Fruit fly (Drosophila melanogaster) whole organism, embryonic: Measurements from ENCODE around the gene CG15390.

Source experiments
- Aef1 ChIP-seq: fragments of 200-800 bp; sonication (Bioruptor generic); IDR thresholded peaks from 3 replicates; pipeline ENCODE4 v1.3.6; 2022; ENCODE audit warnings: missing biosample characterization, missing genetic modification characterization
- CG10321 ChIP-seq: fragments of 200-800 bp; sonication (Bioruptor generic); IDR thresholded peaks from 2 replicates; pipeline ENCODE4 v1.3.6; 2022; ENCODE audit warnings: missing biosample characterization, missing genetic modification characterization
- CG11504 ChIP-seq: fragments of 200-800 bp; sonication (Bioruptor generic); optimal IDR thresholded peaks from 3 replicates; lab custom pipeline; 2019; ENCODE audit warnings: missing biosample characterization, mild to moderate bottlenecking, missing genetic modification characterization, moderate library complexity
- CG11695 ChIP-seq: fragments of 200-800 bp; sonication (Bioruptor generic); IDR thresholded peaks from 3 replicates; pipeline ENCODE4 v1.3.6; 2022; ENCODE audit warnings: missing biosample characterization, missing genetic modification characterization
- CG13424 ChIP-seq: fragments of 200-800 bp; sonication (Bioruptor generic); optimal IDR thresholded peaks from 2 replicates; lab custom pipeline; 2019; ENCODE audit warnings: missing biosample characterization, mild to moderate bottlenecking, missing genetic modification characterization, moderate library complexity
- CG17361 ChIP-seq: fragments of 200-800 bp; sonication (Bioruptor generic); IDR thresholded peaks from 3 replicates; pipeline ENCODE4 v1.3.6; 2022; ENCODE audit warnings: missing biosample characterization, missing genetic modification characterization
- CG1832 ChIP-seq: fragments of 200-800 bp; sonication (Bioruptor generic); optimal IDR thresholded peaks from 2 replicates; lab custom pipeline; 2017; ENCODE audit warnings: missing biosample characterization, mild to moderate bottlenecking, missing genetic modification characterization, inconsistent platforms
- CG18599 ChIP-seq: fragments of 200-800 bp; sonication (Bioruptor generic); optimal IDR thresholded peaks from 3 replicates; lab custom pipeline; 2017; ENCODE audit warnings: missing biosample characterization, missing genetic modification characterization, mild to moderate bottlenecking, moderate library complexity, missing genetic modification reagents
- CG2678 ChIP-seq: fragments of 200-800 bp; sonication (Bioruptor generic); optimal IDR thresholded peaks from 3 replicates; lab custom pipeline; 2019; ENCODE audit warnings: missing biosample characterization, mild to moderate bottlenecking, missing genetic modification characterization, moderate library complexity
- CG32532 ChIP-seq: fragments of 200-800 bp; sonication (Bioruptor generic); IDR thresholded peaks from 2 replicates; pipeline ENCODE4 v1.3.6; 2022; ENCODE audit warnings: missing biosample characterization, missing genetic modification characterization
- CG32772 ChIP-seq: fragments of 200-800 bp; sonication (Bioruptor generic); IDR thresholded peaks from 2 replicates; pipeline ENCODE4 v1.3.6; 2022; ENCODE audit warnings: missing biosample characterization, missing genetic modification characterization
- CG33213 ChIP-seq: fragments of 200-800 bp; sonication (Bioruptor generic); optimal IDR thresholded peaks from 3 replicates; lab custom pipeline; 2016; ENCODE audit warnings: missing biosample characterization, missing genetic modification characterization
- CG34422 ChIP-seq: fragments of 200-800 bp; sonication (Bioruptor generic); IDR thresholded peaks from 3 replicates; pipeline ENCODE4 v1.3.6; 2022; ENCODE audit warnings: missing biosample characterization, missing genetic modification characterization
- CG7556 ChIP-seq: fragments of 200-800 bp; sonication (Bioruptor generic); optimal IDR thresholded peaks from 2 replicates; lab custom pipeline; 2017; ENCODE audit warnings: missing biosample characterization, mild to moderate bottlenecking, missing genetic modification characterization
- CG7839 ChIP-seq: fragments of 200-800 bp; sonication (Bioruptor generic); optimal IDR thresholded peaks from 3 replicates; lab custom pipeline; 2018; ENCODE audit warnings: missing biosample characterization, mild to moderate bottlenecking, missing genetic modification characterization, moderate library complexity
- CG9609 ChIP-seq: fragments of 200-800 bp; sonication (Bioruptor generic); optimal IDR thresholded peaks from 3 replicates; lab custom pipeline; 2016; ENCODE audit warnings: missing biosample characterization, missing genetic modification characterization
- CG9817 ChIP-seq: fragments of 200-800 bp; sonication (Bioruptor generic); optimal IDR thresholded peaks from 2 replicates; lab custom pipeline; 2018; ENCODE audit warnings: missing biosample characterization, mild to moderate bottlenecking, missing genetic modification characterization, moderate library complexity
- Dbx ChIP-seq: fragments of 200-800 bp; sonication (Bioruptor generic); IDR thresholded peaks from 3 replicates; pipeline ENCODE4 v1.3.6; 2022; ENCODE audit warnings: missing biosample characterization, missing genetic modification characterization
- Deaf1 ChIP-seq: fragments of 200-800 bp; optimal IDR thresholded peaks from 3 replicates; lab custom pipeline; 2019; ENCODE audit warnings: missing biosample characterization, mild to moderate bottlenecking, missing genetic modification characterization, moderate library complexity
- HLH3B ChIP-seq: fragments of 200-800 bp; sonication (Bioruptor generic); IDR thresholded peaks from 2 replicates; pipeline ENCODE4 v1.3.6; 2022; ENCODE audit warnings: missing biosample characterization, missing genetic modification characterization
- Hmr ChIP-seq: fragments of 200-800 bp; sonication (Bioruptor generic); optimal IDR thresholded peaks from 3 replicates; lab custom pipeline; 2017; ENCODE audit warnings: mild to moderate bottlenecking, missing biosample characterization, missing genetic modification reagents, missing genetic modification characterization
- Lim3 ChIP-seq: fragments of 200-800 bp; sonication (Bioruptor generic); IDR thresholded peaks from 2 replicates; pipeline ENCODE4 v1.3.6; 2022; ENCODE audit warnings: missing biosample characterization, missing genetic modification characterization
- NFAT ChIP-seq: fragments of 200-800 bp; sonication (Bioruptor generic); IDR thresholded peaks from 2 replicates; pipeline ENCODE4 v1.3.6; 2022; ENCODE audit warnings: missing biosample characterization, missing genetic modification characterization
- Nf-YA ChIP-seq: fragments of 200-800 bp; sonication (Bioruptor generic); IDR thresholded peaks from 2 replicates; pipeline ENCODE4 v1.3.6; 2022; ENCODE audit warnings: missing biosample characterization, missing genetic modification characterization
- Nf-YB ChIP-seq: fragments of 200-800 bp; sonication (Bioruptor generic); optimal IDR thresholded peaks from 3 replicates; lab custom pipeline; 2019; ENCODE audit warnings: missing biosample characterization, mild to moderate bottlenecking, missing genetic modification characterization, moderate library complexity
- Nf-YC ChIP-seq: fragments of 200-800 bp; optimal IDR thresholded peaks from 3 replicates; lab custom pipeline; 2019; ENCODE audit warnings: missing biosample characterization, mild to moderate bottlenecking, missing genetic modification characterization, moderate library complexity
- PHDP ChIP-seq: fragments of 200-800 bp; sonication (Bioruptor generic); optimal IDR thresholded peaks from 3 replicates; lab custom pipeline; 2018; ENCODE audit warnings: missing biosample characterization, mild to moderate bottlenecking, missing genetic modification characterization, moderate library complexity
- Xbp1 ChIP-seq: fragments of 200-800 bp; sonication (Bioruptor generic); optimal IDR thresholded peaks from 3 replicates; lab custom pipeline; 2016; ENCODE audit warnings: missing biosample characterization, mild to moderate bottlenecking, missing genetic modification characterization
- bsh ChIP-seq, 2 experiments: fragments of 200-800 bp; sonication (Bioruptor generic); optimal IDR thresholded peaks; 2 replicates each; lab custom pipeline; 2017 to 2018; ENCODE audit warnings: mild to moderate bottlenecking in 2 of 2, missing biosample characterization in 2 of 2, missing genetic modification characterization in 2 of 2, moderate library complexity in 1 of 2
- dmrt99B ChIP-seq: fragments of 200-800 bp; sonication (Bioruptor generic); optimal IDR thresholded peaks from 2 replicates; lab custom pipeline; 2018; ENCODE audit warnings: missing biosample characterization, mild to moderate bottlenecking, missing genetic modification characterization, moderate library complexity
- dysf ChIP-seq: fragments of 200-800 bp; sonication (Bioruptor generic); IDR thresholded peaks from 3 replicates; pipeline ENCODE4 v1.3.6; 2022; ENCODE audit warnings: missing biosample characterization, missing genetic modification characterization
- ewg ChIP-seq: fragments of 200-800 bp; sonication (Bioruptor generic); optimal IDR thresholded peaks from 3 replicates; lab custom pipeline; 2017; ENCODE audit warnings: mild to moderate bottlenecking, missing biosample characterization, missing genetic modification reagents, missing genetic modification characterization
- gcm ChIP-seq: fragments of 200-800 bp; sonication (Bioruptor generic); optimal IDR thresholded peaks from 2 replicates; lab custom pipeline; 2019; ENCODE audit warnings: missing biosample characterization, mild to moderate bottlenecking, missing genetic modification characterization, moderate library complexity
- gem ChIP-seq: fragments of 200-800 bp; sonication (Bioruptor generic); optimal IDR thresholded peaks from 2 replicates; lab custom pipeline; 2019; ENCODE audit warnings: missing biosample characterization, mild to moderate bottlenecking, missing genetic modification characterization, moderate library complexity
- gfzf ChIP-seq: fragments of 200-800 bp; sonication (Bioruptor generic); optimal IDR thresholded peaks from 2 replicates; lab custom pipeline; 2016; ENCODE audit warnings: missing biosample characterization, mild to moderate bottlenecking, missing genetic modification characterization, moderate library complexity
- gsb-n ChIP-seq: fragments of 200-800 bp; sonication (Bioruptor generic); optimal IDR thresholded peaks from 3 replicates; lab custom pipeline; 2018; ENCODE audit warnings: missing biosample characterization, mild to moderate bottlenecking, missing genetic modification characterization
- hb ChIP-seq: fragments of 200-800 bp; sonication (Bioruptor generic); IDR thresholded peaks from 3 replicates; pipeline ENCODE4 v1.3.6; 2022; ENCODE audit warnings: missing biosample characterization, missing genetic modification characterization; ENCODE audit not compliant: partially characterized antibody
- lab ChIP-seq: fragments of 200-800 bp; sonication (Bioruptor generic); optimal IDR thresholded peaks from 3 replicates; lab custom pipeline; 2017; ENCODE audit warnings: missing biosample characterization, missing genetic modification characterization, mild to moderate bottlenecking, moderate library complexity, missing genetic modification reagents
- odd ChIP-seq: fragments of 200-800 bp; sonication (Bioruptor generic); optimal IDR thresholded peaks from 2 replicates; lab custom pipeline; 2017; ENCODE audit warnings: missing biosample characterization, mild to moderate bottlenecking, missing genetic modification characterization
- otp ChIP-seq: fragments of 200-800 bp; sonication (Bioruptor generic); IDR thresholded peaks from 3 replicates; pipeline ENCODE4, ENCODE4 v1.3.6; 2022; ENCODE audit warnings: missing biosample characterization, missing genetic modification characterization
- pan ChIP-seq, 4 experiments: fragments of >200 bp in 3 of 4; fragments of 200-800 bp in 1 of 4; sonication (Bioruptor generic) in 1 of 4; optimal IDR thresholded peaks in 3 of 4; IDR thresholded peaks in 1 of 4; 2 replicates each; pipeline versions ENCODE4 v1.3.6 to Lab custom; 2017 to 2022; ENCODE audit warnings: missing biosample characterization in 2 of 4, missing genetic modification characterization in 2 of 4, mixed read lengths in 1 of 4
- ranshi ChIP-seq: fragments of 200-800 bp; sonication (Bioruptor generic); IDR thresholded peaks from 2 replicates; pipeline ENCODE4 v1.3.6; 2022; ENCODE audit warnings: missing biosample characterization, missing genetic modification characterization
- sens ChIP-seq: fragments of 200-800 bp; sonication (Bioruptor generic); peaks from one replicate; lab custom pipeline; 2016; ENCODE audit warnings: missing biosample characterization, missing genetic modification characterization
- slbo ChIP-seq: fragments of 200-800 bp; sonication (Bioruptor generic); IDR thresholded peaks from 2 replicates; pipeline ENCODE4 v1.3.6; 2022; ENCODE audit warnings: missing biosample characterization, missing genetic modification characterization
- vvl ChIP-seq: fragments of 200-800 bp; sonication (Bioruptor generic); IDR thresholded peaks from 2 replicates; pipeline ENCODE4 v1.3.6; 2022; ENCODE audit warnings: missing biosample characterization, missing genetic modification characterization

The CG15390 gene

DNA sequence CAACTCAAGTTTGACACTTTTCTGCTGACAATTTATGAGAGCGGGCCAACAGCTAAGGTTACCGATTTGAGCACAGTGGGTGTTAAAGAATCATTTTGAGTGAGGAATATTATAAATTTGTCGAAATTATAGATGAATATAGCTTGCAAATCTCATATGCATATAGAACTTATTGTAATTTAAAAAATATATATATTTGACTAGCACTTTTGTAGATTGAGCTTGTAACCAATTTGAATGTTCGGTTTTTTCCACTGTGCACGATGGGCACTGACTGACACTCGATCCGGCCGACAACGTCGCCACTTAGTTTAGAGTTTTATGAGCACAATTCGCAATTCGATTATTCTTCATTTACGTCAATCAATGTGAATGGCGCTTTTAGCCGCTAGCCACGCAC is 23.9 kb downstream of the CG15390 start (continued):
- TF ChIP-seq PHDP (tag; lab: Kevin White, UChicago) (peak; percentile 10), gem (tag; lab: Kevin White, UChicago) (peak; percentile 54), CG2678 (tag; lab: Kevin White, UChicago) (peak; percentile 36), CG34422 (GFP tag; lab: Robert Waterston, UW) (peak; percentile 42; the same call in 1 of the 3 replicates), dmrt99B (tag; lab: Kevin White, UChicago) (peak; percentile 36), ranshi (GFP tag; lab: Robert Waterston, UW) (0 out of 2 replicates have a peak, but pooled peaks have one; percentile 22), CG32532 (GFP tag; lab: Robert Waterston, UW) (0 out of 2 replicates have a peak, but pooled peaks have one; percentile 12), Xbp1 (GFP tag; lab: Kevin White, UChicago) (peak; percentile 4), lab (GFP tag; lab: Kevin White, UChicago) (peak; percentile 4), CG33213 (GFP tag; lab: Kevin White, UChicago) (no peak), sens (GFP tag; lab: Kevin White, UChicago) (peak; percentile 16), Lim3 (GFP tag; lab: Robert Waterston, UW) (no peak), CG9609 (GFP tag; lab: Kevin White, UChicago) (no peak), gsb-n (tag; lab: Kevin White, UChicago) (no peak), bsh (GFP tag; optimal IDR thresholded peaks at IDR 0.05; lab: Kevin White, UChicago) (peak in 1 of 2 experiments; percentile 36), CG7839 (tag; lab: Kevin White, UChicago) (peak; percentile 12), vvl (GFP tag; lab: Robert Waterston, UW) (peak; percentile 30; the same call in 1 of the 2 replicates), CG11695 (GFP tag; lab: Robert Waterston, UW) (peak; percentile 21; the same call in 1 of the 3 replicates), pan (optimal IDR thresholded peaks at IDR 0.05; lab: Kevin White, UChicago) (no peak), pan (GFP tag; optimal IDR thresholded peaks at IDR 0.05 in 1 of 2, IDR thresholded peaks at IDR 0.05 in 1 of 2) (peak in 1 of 2 experiments; percentile 5)
- TF ChIP-seq, all 482 proteins: peak for 46

DNA sequence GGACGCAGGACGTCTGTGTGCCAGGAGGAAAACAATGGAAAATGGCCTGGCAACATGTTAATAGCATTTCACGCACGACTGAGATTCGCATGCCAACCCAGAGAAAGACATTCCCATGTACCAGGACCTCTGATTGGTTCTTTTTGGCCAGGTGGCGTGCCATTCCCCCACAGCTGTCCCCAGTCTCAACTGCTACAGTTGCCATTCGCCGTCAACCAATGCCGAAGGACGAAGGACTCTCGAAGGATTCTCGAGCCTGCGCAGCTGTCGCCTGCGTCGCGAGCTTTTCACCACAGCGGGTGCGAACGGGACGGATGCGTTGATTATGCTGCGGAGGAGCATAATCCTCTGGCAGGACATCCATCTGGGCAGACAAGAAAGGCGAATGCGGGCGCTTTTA is 25.4 kb downstream of the CG15390 start, which contains the start of gene VGlut:
Gene VGlut (plus strand): TSS at position 399 of the 400 bp plus-strand sequence.
- TF ChIP-seq ewg (GFP tag; lab: Kevin White, UChicago): peak; percentile 84
- 0 out of 3 replicates have a peak, but pooled peaks have one; percentile 39 for TF ChIP-seq hb (GFP tag; lab: Robert Waterston, UW)
- TF ChIP-seq CG1832 (GFP tag; lab: Kevin White, UChicago): peak; percentile 1
- TF ChIP-seq CG11504 (tag; lab: Kevin White, UChicago): no peak
- no peak for TF ChIP-seq slbo (GFP tag; lab: Robert Waterston, UW)
- TF ChIP-seq gcm: no peak
- TF ChIP-seq Deaf1 (tag; lab: Kevin White, UChicago): peak; percentile 64
- peak; percentile 96 for TF ChIP-seq Nf-YC (tag; lab: Kevin White, UChicago)
- TF ChIP-seq Nf-YB: peak; percentile 91

DNA sequence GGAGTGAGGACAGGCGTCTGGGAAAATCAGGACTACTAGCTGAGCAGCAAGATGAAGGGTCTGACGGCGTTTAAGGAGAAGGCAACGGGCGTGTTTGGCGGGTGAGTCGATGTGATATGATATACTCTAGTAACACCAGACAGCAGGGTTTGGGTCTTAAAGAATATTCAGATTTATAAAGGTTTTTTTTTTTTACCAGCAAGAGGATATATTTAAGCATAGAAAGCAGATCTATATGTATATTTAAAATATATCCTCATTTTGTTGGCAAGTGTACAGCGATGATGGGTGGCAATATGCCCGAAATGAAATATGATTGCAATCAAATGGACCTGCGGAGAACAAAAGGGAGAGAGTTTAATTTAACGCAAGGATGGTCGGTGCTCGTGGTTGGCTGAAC is 27.7 kb downstream of the CG15390 start:
- TF ChIP-seq dysf (peak; percentile 22; the same call in 1 of the 3 replicates), CG32772 (0 out of 2 replicates have a peak, but pooled peaks have one; percentile 28), NFAT (no peak), HLH3B (GFP tag; lab: Robert Waterston, UW) (0 out of 2 replicates have a peak, but pooled peaks have one; percentile 25), CG17361 (no peak), CG18599 (peak; percentile 60), CG7556 (GFP tag; lab: Kevin White, UChicago) (peak; percentile 26), Aef1 (GFP tag; lab: Robert Waterston, UW) (no peak), otp (0 out of 3 replicates have a peak, but pooled peaks have one; percentile 31), dmrt99B (tag; lab: Kevin White, UChicago) (peak; percentile 36), CG9817 (peak; percentile 20), Dbx (GFP tag; lab: Robert Waterston, UW) (no peak), CG10321 (no peak), Nf-YA (GFP tag; lab: Robert Waterston, UW) (peak; percentile 48; the same call in 1 of the 2 replicates), slbo (GFP tag; lab: Robert Waterston, UW) (no peak), Hmr (GFP tag; lab: Kevin White, UChicago) (peak; percentile 8), odd (GFP tag; lab: Kevin White, UChicago) (no peak), CG32532 (GFP tag; lab: Robert Waterston, UW) (0 out of 2 replicates have a peak, but pooled peaks have one; percentile 19), gfzf (GFP tag; lab: Kevin White, UChicago) (no peak), CG13424 (tag; lab: Kevin White, UChicago) (peak; percentile 27)
